Fruit fly (Drosophila melanogaster) whole organism, embryonic: ENCODE measurements around the gene ebd1.

ENCODE experiments used
- ATbp ChIP-seq: fragments of 200-800 bp; sonication (Bioruptor generic); optimal IDR thresholded peaks from 2 replicates; lab custom pipeline; 2017; ENCODE audit warnings: missing biosample characterization, mild to moderate bottlenecking, missing genetic modification characterization, missing genetic modification reagents
- Atf-2 ChIP-seq: fragments of 200-800 bp; sonication (Bioruptor generic); optimal IDR thresholded peaks from 2 replicates; lab custom pipeline; 2016; ENCODE audit warnings: missing biosample characterization, missing genetic modification characterization
- Blimp-1 ChIP-seq: fragments of 200-800 bp; sonication (Bioruptor generic); optimal IDR thresholded peaks from 3 replicates; lab custom pipeline; 2018; ENCODE audit warnings: missing biosample characterization, missing genetic modification characterization, mild to moderate bottlenecking, moderate library complexity, missing genetic modification reagents
- CG11247 ChIP-seq: fragments of 200-800 bp; sonication (Bioruptor generic); IDR thresholded peaks from 2 replicates; pipeline ENCODE4 v1.3.6; 2022; ENCODE audit warnings: missing biosample characterization, missing genetic modification characterization
- CG13424 ChIP-seq: fragments of 200-800 bp; sonication (Bioruptor generic); optimal IDR thresholded peaks from 2 replicates; lab custom pipeline; 2019; ENCODE audit warnings: missing biosample characterization, mild to moderate bottlenecking, missing genetic modification characterization, moderate library complexity
- CG13775 ChIP-seq: fragments of 200-800 bp; sonication (Bioruptor generic); optimal IDR thresholded peaks from 3 replicates; lab custom pipeline; 2017; ENCODE audit warnings: missing biosample characterization, mild to moderate bottlenecking, missing genetic modification characterization
- CG15696 ChIP-seq: fragments of 200-800 bp; sonication (Bioruptor generic); optimal IDR thresholded peaks from 2 replicates; lab custom pipeline; 2019; ENCODE audit warnings: missing biosample characterization, mild to moderate bottlenecking, missing genetic modification characterization, moderate library complexity
- CG16863 ChIP-seq: fragments of 200-800 bp; sonication (Bioruptor generic); optimal IDR thresholded peaks from 3 replicates; lab custom pipeline; 2016; ENCODE audit warnings: missing biosample characterization, missing genetic modification characterization
- CG17385 ChIP-seq: fragments of 200-800 bp; sonication (Bioruptor generic); optimal IDR thresholded peaks from 3 replicates; lab custom pipeline; 2018; ENCODE audit warnings: missing biosample characterization, mild to moderate bottlenecking, missing genetic modification characterization
- CG17802 ChIP-seq: fragments of 200-800 bp; sonication (Bioruptor generic); optimal IDR thresholded peaks from 2 replicates; lab custom pipeline; 2018; ENCODE audit warnings: missing biosample characterization, mild to moderate bottlenecking, missing genetic modification characterization, moderate library complexity
- CG2199 ChIP-seq: fragments of 200-800 bp; sonication (Bioruptor generic); IDR thresholded peaks from 3 replicates; pipeline ENCODE4 v1.3.6; 2022; ENCODE audit warnings: missing biosample characterization, missing genetic modification characterization
- CG30403 ChIP-seq: fragments of 200-800 bp; sonication (Bioruptor generic); optimal IDR thresholded peaks from 3 replicates; lab custom pipeline; 2016; ENCODE audit warnings: missing biosample characterization, missing genetic modification characterization
- CG30431 ChIP-seq: fragments of 200-800 bp; sonication (Bioruptor generic); optimal IDR thresholded peaks from 2 replicates; lab custom pipeline; 2017; ENCODE audit warnings: missing biosample characterization, missing genetic modification characterization
- CG3847 ChIP-seq: fragments of 200-800 bp; sonication (Bioruptor generic); IDR thresholded peaks from 2 replicates; pipeline ENCODE4 v1.3.6; 2022; ENCODE audit warnings: missing biosample characterization, missing genetic modification characterization
- CG6689 ChIP-seq: fragments of 200-800 bp; sonication (Bioruptor generic); IDR thresholded peaks from 2 replicates; pipeline ENCODE4 v1.3.6; 2022; ENCODE audit warnings: missing biosample characterization, missing genetic modification characterization
- CG7372 ChIP-seq: fragments of 200-800 bp; sonication (Bioruptor generic); IDR thresholded peaks from 2 replicates; pipeline ENCODE4 v1.3.6; 2022; ENCODE audit warnings: missing biosample characterization, missing genetic modification characterization
- CG7786 ChIP-seq: fragments of 200-800 bp; sonication (Bioruptor generic); optimal IDR thresholded peaks from 2 replicates; lab custom pipeline; 2016; ENCODE audit warnings: missing biosample characterization, missing genetic modification characterization
- CG8388 ChIP-seq: fragments of 200-800 bp; sonication (Bioruptor generic); optimal IDR thresholded peaks from 2 replicates; lab custom pipeline; 2019; ENCODE audit warnings: missing biosample characterization, mild to moderate bottlenecking, missing genetic modification characterization, moderate library complexity
- Chrac-16 ChIP-seq: fragments of 200-800 bp; sonication (Bioruptor generic); optimal IDR thresholded peaks from 3 replicates; lab custom pipeline; 2016; ENCODE audit warnings: missing biosample characterization, missing genetic modification characterization
- D19A ChIP-seq: fragments of 200-800 bp; optimal IDR thresholded peaks from 3 replicates; lab custom pipeline; 2019; ENCODE audit warnings: missing biosample characterization, mild to moderate bottlenecking, missing genetic modification characterization, moderate library complexity
- Drgx ChIP-seq: fragments of 200-800 bp; sonication (Bioruptor generic); IDR thresholded peaks from 2 replicates; pipeline ENCODE4 v1.3.6; 2022; ENCODE audit warnings: missing biosample characterization, missing genetic modification characterization
- Ets97D ChIP-seq: fragments of 200-800 bp; sonication (Bioruptor generic); optimal IDR thresholded peaks from 3 replicates; lab custom pipeline; 2016; ENCODE audit warnings: missing biosample characterization, missing genetic modification characterization
- Fer3 ChIP-seq: fragments of 200-800 bp; sonication (Bioruptor generic); optimal IDR thresholded peaks from 2 replicates; lab custom pipeline; 2018; ENCODE audit warnings: missing biosample characterization, mild to moderate bottlenecking, missing genetic modification characterization, moderate library complexity
- Gug ChIP-seq: fragments of 200-800 bp; sonication (Bioruptor generic); IDR thresholded peaks from 4 replicates; pipeline ENCODE4 v1.3.6; 2022; ENCODE audit warnings: missing biosample characterization, missing genetic modification characterization
- Hey ChIP-seq: fragments of 200-800 bp; sonication (Bioruptor generic); optimal IDR thresholded peaks from 3 replicates; lab custom pipeline; 2018; ENCODE audit warnings: missing biosample characterization, mild to moderate bottlenecking, missing genetic modification characterization
- Hmx ChIP-seq: fragments of 200-800 bp; sonication (Bioruptor generic); optimal IDR thresholded peaks from 2 replicates; lab custom pipeline; 2016; ENCODE audit warnings: missing biosample characterization, missing genetic modification characterization
- Hr39 ChIP-seq: fragments of >200 bp; optimal IDR thresholded peaks from 2 replicates; lab custom pipeline; 2017
- Mes4 ChIP-seq: fragments of 200-800 bp; sonication (Bioruptor generic); optimal IDR thresholded peaks from 2 replicates; lab custom pipeline; 2016; ENCODE audit warnings: missing biosample characterization, missing genetic modification characterization
- Oli ChIP-seq: fragments of 200-800 bp; sonication (Bioruptor generic); optimal IDR thresholded peaks from 2 replicates; lab custom pipeline; 2018; ENCODE audit warnings: missing biosample characterization, mild to moderate bottlenecking, missing genetic modification characterization, moderate library complexity
- Ravus ChIP-seq: fragments of 200-800 bp; sonication (Bioruptor generic); IDR thresholded peaks from 2 replicates; pipeline ENCODE4 v1.3.6; 2022; ENCODE audit warnings: missing biosample characterization, missing genetic modification characterization
- Vsx1 ChIP-seq: fragments of 200-800 bp; sonication (Bioruptor generic); optimal IDR thresholded peaks from 2 replicates; lab custom pipeline; 2017; ENCODE audit warnings: missing biosample characterization, mild to moderate bottlenecking, missing genetic modification characterization, missing genetic modification reagents
- Xrp1 ChIP-seq: fragments of 200-800 bp; sonication (Bioruptor generic); IDR thresholded peaks from 2 replicates; pipeline ENCODE4 v1.3.6; 2022; ENCODE audit warnings: missing biosample characterization, missing genetic modification characterization
- aop ChIP-seq: fragments of 200-800 bp; sonication (Bioruptor generic); IDR thresholded peaks from 2 replicates; pipeline ENCODE4 v1.3.6; 2022; ENCODE audit warnings: missing biosample characterization, missing genetic modification characterization
- ap ChIP-seq: fragments of 200-800 bp; sonication (Bioruptor generic); IDR thresholded peaks from 2 replicates; pipeline ENCODE4 v1.3.6; 2022; ENCODE audit warnings: missing biosample characterization, missing genetic modification characterization
- bigmax ChIP-seq: fragments of 200-800 bp; sonication (Bioruptor generic); optimal IDR thresholded peaks from 2 replicates; lab custom pipeline; 2018; ENCODE audit warnings: missing biosample characterization, mild to moderate bottlenecking, missing genetic modification characterization
- dysf ChIP-seq: fragments of 200-800 bp; sonication (Bioruptor generic); IDR thresholded peaks from 3 replicates; pipeline ENCODE4 v1.3.6; 2022; ENCODE audit warnings: missing biosample characterization, missing genetic modification characterization
- esg ChIP-seq: fragments of 200-800 bp; sonication (Bioruptor generic); conservative IDR thresholded peaks from 2 replicates; pipeline ENCODE4 v1.3.6; 2022; ENCODE audit warnings: missing biosample characterization, missing genetic modification characterization
- eve ChIP-seq, 2 experiments: fragments of >200 bp; optimal IDR thresholded peaks; 2 replicates each; lab custom pipeline; 2017; ENCODE audit warnings: missing biosample characterization in 2 of 2, missing genetic modification characterization in 2 of 2
- gt ChIP-seq: fragments of 200-800 bp; sonication (Bioruptor generic); IDR thresholded peaks from 2 replicates; pipeline ENCODE4 v1.3.6; 2022; ENCODE audit warnings: missing biosample characterization, missing genetic modification characterization
- hkb ChIP-seq, 2 experiments: fragments of 200-800 bp in 1 of 2; fragments of >200 bp in 1 of 2; sonication (Bioruptor generic) in 1 of 2; IDR thresholded peaks in 1 of 2; optimal IDR thresholded peaks in 1 of 2; 2 replicates each; pipeline versions ENCODE4 v1.3.6 to Lab custom; 2017 to 2022; ENCODE audit warnings: missing biosample characterization in 1 of 2, missing genetic modification characterization in 1 of 2
- jing ChIP-seq: fragments of 200-800 bp; sonication (Bioruptor generic); optimal IDR thresholded peaks from 2 replicates; lab custom pipeline; 2018; ENCODE audit warnings: missing biosample characterization, mild to moderate bottlenecking, missing genetic modification characterization
- kah ChIP-seq: fragments of 200-800 bp; sonication (Bioruptor generic); optimal IDR thresholded peaks from 2 replicates; lab custom pipeline; 2018; ENCODE audit warnings: missing biosample characterization, mild to moderate bottlenecking, missing genetic modification characterization
- org-1 ChIP-seq: fragments of 200-800 bp; sonication (Bioruptor generic); optimal IDR thresholded peaks from 2 replicates; lab custom pipeline; 2017; ENCODE audit warnings: missing biosample characterization, missing genetic modification characterization
- otp ChIP-seq: fragments of 200-800 bp; sonication (Bioruptor generic); IDR thresholded peaks from 3 replicates; pipeline ENCODE4, ENCODE4 v1.3.6; 2022; ENCODE audit warnings: missing biosample characterization, missing genetic modification characterization
- pnt ChIP-seq: fragments of 200-800 bp; sonication (Bioruptor generic); optimal IDR thresholded peaks from 3 replicates; lab custom pipeline; 2016; ENCODE audit warnings: missing biosample characterization, missing genetic modification characterization
- salm ChIP-seq: fragments of 200-800 bp; sonication (Bioruptor generic); optimal IDR thresholded peaks from 2 replicates; lab custom pipeline; 2018; ENCODE audit warnings: missing biosample characterization, mild to moderate bottlenecking, missing genetic modification characterization
- sens ChIP-seq: fragments of 200-800 bp; sonication (Bioruptor generic); peaks from one replicate; lab custom pipeline; 2016; ENCODE audit warnings: missing biosample characterization, missing genetic modification characterization
- tll ChIP-seq, 2 experiments: fragments of 200-800 bp in 1 of 2; fragments of >200 bp in 1 of 2; sonication (Bioruptor generic) in 1 of 2; optimal IDR thresholded peaks; 2 replicates each; lab custom pipeline; 2017 to 2019; ENCODE audit warnings: missing biosample characterization in 2 of 2, missing genetic modification characterization in 2 of 2, mild to moderate bottlenecking in 1 of 2, moderate library complexity in 1 of 2
- twi ChIP-seq: fragments of 200-800 bp; optimal IDR thresholded peaks from 2 replicates; lab custom pipeline; 2019; ENCODE audit warnings: missing biosample characterization, mild to moderate bottlenecking, missing genetic modification characterization, moderate library complexity
- unc-4 ChIP-seq: fragments of 200-800 bp; sonication (Bioruptor generic); IDR thresholded peaks from 2 replicates; pipeline ENCODE4 v1.3.6; 2022; ENCODE audit warnings: missing biosample characterization, missing genetic modification characterization; ENCODE audit not compliant: partially characterized antibody
- wdn ChIP-seq: fragments of 200-800 bp; sonication (Bioruptor generic); IDR thresholded peaks from 2 replicates; pipeline ENCODE4 v1.3.6; 2022; ENCODE audit warnings: missing biosample characterization, missing genetic modification characterization

ebd1 gene

dm6 chr3L:721026-721425 lies 35.7 kb upstream of the ebd1 start (continued):
- TF ChIP-seq hkb (optimal IDR thresholded peaks at IDR 0.05; lab: Kevin White, UChicago) (no peak), hkb (GFP tag; IDR thresholded peaks at IDR 0.05; lab: Robert Waterston, UW) (0 out of 2 replicates have a peak, but pooled peaks have one; percentile 30), pnt (GFP tag; lab: Kevin White, UChicago) (peak; percentile 37), salm (tag; lab: Kevin White, UChicago) (no peak), org-1 (GFP tag; lab: Kevin White, UChicago) (peak; percentile 35), CG11247 (GFP tag; lab: Robert Waterston, UW) (peak; percentile 22), Ets97D (GFP tag; lab: Kevin White, UChicago) (no peak), twi (tag; lab: Kevin White, UChicago) (no peak), Mes4 (no peak), ATbp (GFP tag; lab: Kevin White, UChicago) (peak; percentile 46), ap (GFP tag; lab: Robert Waterston, UW) (no peak), Blimp-1 (GFP tag; lab: Kevin White, UChicago) (peak; percentile 36), CG16863 (GFP tag; lab: Kevin White, UChicago) (peak; percentile 21), esg (peak; percentile 41; the same call in 1 of the 2 replicates), CG8388 (peak; percentile 67), otp (0 out of 3 replicates have a peak, but pooled peaks have one; percentile 34), Chrac-16 (GFP tag; lab: Kevin White, UChicago) (peak; percentile 6), CG13775 (GFP tag; lab: Kevin White, UChicago) (peak; percentile 13), CG30431 (GFP tag; lab: Kevin White, UChicago) (no peak), Ravus (GFP tag; lab: Robert Waterston, UW) (no peak), CG13424 (tag; lab: Kevin White, UChicago) (peak; percentile 1), CG3847 (GFP tag; lab: Robert Waterston, UW) (no peak), kah (GFP tag; lab: Kevin White, UChicago) (peak; percentile 54), CG30403 (peak; percentile 6), Drgx (GFP tag; lab: Robert Waterston, UW) (peak; percentile 80), Atf-2 (GFP tag; lab: Kevin White, UChicago) (no peak), Gug (GFP tag; lab: Robert Waterston, UW) (0 out of 4 replicates have a peak, but pooled peaks have one; percentile 29), aop (GFP tag; lab: Robert Waterston, UW) (no peak), bigmax (GFP tag; lab: Kevin White, UChicago) (no peak), CG6689 (GFP tag; lab: Robert Waterston, UW) (peak; percentile 43), Hr39 (lab: Kevin White, UChicago) (no peak), Vsx1 (GFP tag; lab: Kevin White, UChicago) (no peak), D19A (tag; lab: Kevin White, UChicago) (peak; percentile 5)

- TF ChIP-seq CG2199 = 0 out of 3 replicates have a peak, but pooled peaks have one; percentile 16
- TF ChIP-seq jing = no peak
- TF ChIP-seq CG7372 (GFP tag; lab: Robert Waterston, UW) = no peak
- TF ChIP-seq sens (GFP tag; lab: Kevin White, UChicago) = peak; percentile 58
- no peak for TF ChIP-seq Fer3
- no peak for TF ChIP-seq CG13424 (tag; lab: Kevin White, UChicago)
Measured at dm6 chr3L:718378-718777, 33.0 kb upstream of the ebd1 start.

- peak; percentile 5 for TF ChIP-seq Oli
- no peak for TF ChIP-seq dysf (GFP tag; lab: Robert Waterston, UW)
- TF ChIP-seq Xrp1 = peak; percentile 53; the same call in 1 of the 2 replicates
- TF ChIP-seq CG15696 = peak; percentile 17
- no peak for TF ChIP-seq Hmx
- TF ChIP-seq CG17802 = no peak
- TF ChIP-seq unc-4 = no peak
- no peak for TF ChIP-seq gt (GFP tag; lab: Robert Waterston, UW)
- no peak for TF ChIP-seq eve (GFP tag; optimal IDR thresholded peaks at IDR 0.05; lab: Kevin White, UChicago)
- no peak for TF ChIP-seq wdn
- no peak for TF ChIP-seq CG17385 (GFP tag; lab: Kevin White, UChicago)
- no peak for TF ChIP-seq Hey
- no peak for TF ChIP-seq tll (GFP tag; optimal IDR thresholded peaks at IDR 0.05; lab: Kevin White, UChicago)
- TF ChIP-seq CG7786 = no peak
Measured at dm6 chr3L:716078-716477, 30.7 kb upstream of the ebd1 start.
